Fruit fly (Drosophila melanogaster): ENCODE results near the gene Drak.

The Drak gene

DNA sequence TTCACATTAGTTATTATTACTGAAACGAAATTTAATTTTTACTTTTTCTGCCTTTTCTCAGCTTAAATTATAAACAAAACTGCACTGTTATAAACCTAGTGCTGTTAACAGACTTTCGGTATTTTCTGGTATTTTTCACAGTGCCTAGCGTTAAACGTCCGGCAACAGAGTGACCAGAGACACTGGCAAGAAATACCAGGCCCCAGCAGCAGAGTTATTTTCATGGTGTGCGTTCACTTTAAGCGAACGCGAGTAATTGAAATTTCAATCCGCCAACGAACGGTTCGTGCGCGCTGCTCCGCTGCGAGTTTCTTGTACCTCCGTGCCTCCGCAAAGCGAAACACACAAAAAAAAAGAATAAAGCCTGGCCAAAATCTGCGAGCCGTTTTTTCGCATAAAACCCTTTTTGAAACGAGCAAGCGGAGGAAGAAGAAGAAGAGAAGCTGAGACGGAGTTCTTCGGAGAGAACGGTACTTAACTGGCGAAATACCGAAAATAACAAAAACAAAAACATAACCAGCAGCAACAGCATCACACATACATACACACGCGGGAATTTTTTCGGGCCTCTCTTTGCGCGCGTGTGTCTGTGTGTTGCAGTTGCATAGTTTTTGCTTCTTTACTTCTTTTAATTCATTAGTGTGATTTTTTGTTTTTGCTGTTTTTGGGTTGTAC lies at the start of gene Drak:
Gene Drak (plus strand): TSS at position 220 of the 675 bp plus-strand sequence.
- TF ChIP-seq EcR (GFP tag; optimal IDR thresholded peaks at IDR 0.05) (peak; percentile 6), Snoo (tag; optimal IDR thresholded peaks at IDR 0.05) (no peak), CG17806 (tag; optimal IDR thresholded peaks at IDR 0.05) (no peak), CG8301 (tag; optimal IDR thresholded peaks at IDR 0.05) (no peak), CG13204 (GFP tag; optimal IDR thresholded peaks at IDR 0.05) (no peak), CG34367 (tag; optimal IDR thresholded peaks at IDR 0.05) (no peak), CG8159 (tag; optimal IDR thresholded peaks at IDR 0.05) (peak; percentile 8), CG9948 (tag; optimal IDR thresholded peaks at IDR 0.05) (no peak), D1 (tag; optimal IDR thresholded peaks at IDR 0.05) (no peak)

- peak; percentile 95 for TF ChIP-seq CG4496 (GFP tag; IDR thresholded peaks at IDR 0.05)
- peak; percentile 50 for TF ChIP-seq gl (tag; optimal IDR thresholded peaks at IDR 0.05)
- TF ChIP-seq CG32121 (GFP tag; IDR thresholded peaks at IDR 0.05), result peak; percentile 89
- peak; percentile 87 for TF ChIP-seq CG12605 (GFP tag; IDR thresholded peaks at IDR 0.05)
- no peak for TF ChIP-seq CG13204 (GFP tag; optimal IDR thresholded peaks at IDR 0.05)
- peak; percentile 69 for TF ChIP-seq CG15710 (tag; optimal IDR thresholded peaks at IDR 0.05)
- TF ChIP-seq CG10348 (GFP tag; IDR thresholded peaks at IDR 0.05), result peak; percentile 70; the same call in 1 of the 2 replicates
- TF ChIP-seq fd96Ca (GFP tag; IDR thresholded peaks at IDR 0.05), result peak; percentile 94
- TF ChIP-seq rn (GFP tag; IDR thresholded peaks at IDR 0.05), result 0 out of 2 replicates have a peak, but pooled peaks have one; percentile 45
- TF ChIP-seq EcR (GFP tag; optimal IDR thresholded peaks at IDR 0.05), result no peak
- TF ChIP-seq Ets98B (GFP tag; IDR thresholded peaks at IDR 0.05), result peak; percentile 87
- peak; percentile 62 for TF ChIP-seq CG17806 (tag; optimal IDR thresholded peaks at IDR 0.05)
- TF ChIP-seq Snoo (tag; optimal IDR thresholded peaks at IDR 0.05), result peak; percentile 76
- TF ChIP-seq CG14655 (GFP tag; optimal IDR thresholded peaks at IDR 0.05), result peak; percentile 76
- peak; percentile 72 for TF ChIP-seq CG34367 (tag; optimal IDR thresholded peaks at IDR 0.05)
- peak; percentile 68 for TF ChIP-seq CG8159 (tag; optimal IDR thresholded peaks at IDR 0.05)
- peak; percentile 76 for TF ChIP-seq Pif1B (GFP tag; optimal IDR thresholded peaks at IDR 0.05)
- TF ChIP-seq CG8301 (tag; optimal IDR thresholded peaks at IDR 0.05), result peak; percentile 68
- no peak for TF ChIP-seq D1 (tag; optimal IDR thresholded peaks at IDR 0.05)
- peak; percentile 66 for TF ChIP-seq CG9948 (tag; optimal IDR thresholded peaks at IDR 0.05)
- TF ChIP-seq Pif1A (GFP tag; optimal IDR thresholded peaks at IDR 0.05), result peak; percentile 75
Observed at dm6 chrX:11446792-11447405, 46.0 kb upstream of the Drak start.

DNA sequence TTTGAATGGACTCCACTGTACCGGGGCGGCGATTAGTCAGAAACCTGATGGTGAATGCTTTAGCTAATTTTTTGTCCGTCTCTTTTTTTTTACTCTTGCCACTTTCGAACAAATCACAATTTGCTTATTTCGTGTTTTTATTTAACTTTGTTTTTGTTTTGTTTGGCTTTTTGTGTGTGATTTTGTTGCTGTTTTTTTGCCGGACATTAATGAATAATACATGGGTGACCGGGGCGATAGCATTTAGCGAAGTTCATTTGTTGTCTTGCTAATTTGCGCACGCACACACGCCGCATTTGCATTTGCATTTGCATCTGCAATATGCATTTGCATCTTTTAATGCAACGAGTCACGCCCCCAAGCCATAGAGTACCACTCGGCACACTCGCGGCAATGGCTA lies 44.3 kb upstream of the Drak start:
- no peak for TF ChIP-seq Pif1A (GFP tag; optimal IDR thresholded peaks at IDR 0.05)
- no peak for TF ChIP-seq CG34367 (tag; optimal IDR thresholded peaks at IDR 0.05)
- 0 out of 2 replicates have a peak, but pooled peaks have one; percentile 27 for TF ChIP-seq Ets98B (GFP tag; IDR thresholded peaks at IDR 0.05)
- no peak for TF ChIP-seq CG17806 (tag; optimal IDR thresholded peaks at IDR 0.05)
- no peak for TF ChIP-seq CG32121 (GFP tag; IDR thresholded peaks at IDR 0.05)
- no peak; the same call in 1 of the 2 replicates for TF ChIP-seq CG12605 (GFP tag; IDR thresholded peaks at IDR 0.05)
- no peak for TF ChIP-seq CG10348 (GFP tag; IDR thresholded peaks at IDR 0.05)
- TF ChIP-seq EcR (GFP tag; optimal IDR thresholded peaks at IDR 0.05), result no peak

DNA sequence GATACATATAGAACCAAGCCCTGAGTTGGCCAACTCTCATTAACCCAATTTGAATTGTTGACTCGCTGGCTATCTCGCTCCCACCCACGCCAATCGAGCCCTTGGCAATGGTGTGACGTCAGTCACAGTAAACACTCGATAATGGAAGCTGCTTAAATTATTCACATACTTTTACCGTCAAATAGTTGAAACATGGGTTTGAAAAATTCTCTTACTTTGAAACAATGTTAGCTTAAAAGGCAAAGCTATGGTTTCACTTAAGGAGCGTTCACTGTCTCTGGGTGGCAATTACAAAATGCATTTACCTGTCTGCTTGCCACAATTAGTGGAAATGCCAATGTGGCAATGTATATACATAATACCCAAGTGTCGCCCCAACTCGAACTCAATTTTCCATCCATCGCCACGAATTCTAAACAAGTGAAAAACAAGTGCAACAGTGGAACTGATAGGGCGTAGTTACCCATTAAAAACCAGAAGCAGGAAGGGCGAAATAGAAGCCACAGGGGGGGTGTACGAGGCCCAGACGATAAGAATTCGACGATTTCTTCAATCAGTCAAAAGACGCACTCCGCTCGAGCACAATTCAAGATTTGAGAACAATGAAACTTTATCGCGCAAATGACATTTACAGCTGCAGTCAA lies 43.3 kb upstream of the Drak start:
- TF ChIP-seq CG17806 (tag; optimal IDR thresholded peaks at IDR 0.05), result peak; percentile 5
- TF ChIP-seq rn (GFP tag; IDR thresholded peaks at IDR 0.05), result no peak
- TF ChIP-seq CG34367 (tag; optimal IDR thresholded peaks at IDR 0.05), result peak; percentile 24
- peak; percentile 51 for TF ChIP-seq CG14655 (GFP tag; optimal IDR thresholded peaks at IDR 0.05)
- peak; percentile 82 for TF ChIP-seq CG4496 (GFP tag; IDR thresholded peaks at IDR 0.05)
- TF ChIP-seq D1 (tag; optimal IDR thresholded peaks at IDR 0.05), result no peak
- TF ChIP-seq CG9948 (tag; optimal IDR thresholded peaks at IDR 0.05), result peak; percentile 24
- TF ChIP-seq CG8301 (tag; optimal IDR thresholded peaks at IDR 0.05), result peak; percentile 40
- peak; percentile 46; the same call in 1 of the 2 replicates for TF ChIP-seq CG12605 (GFP tag; IDR thresholded peaks at IDR 0.05)
- peak; percentile 61; the same call in 1 of the 2 replicates for TF ChIP-seq CG32121 (GFP tag; IDR thresholded peaks at IDR 0.05)
- no peak for TF ChIP-seq CG13204 (GFP tag; optimal IDR thresholded peaks at IDR 0.05)
- TF ChIP-seq gl (tag; optimal IDR thresholded peaks at IDR 0.05), result no peak
- TF ChIP-seq CG8159 (tag; optimal IDR thresholded peaks at IDR 0.05), result peak; percentile 38
- TF ChIP-seq EcR (GFP tag; optimal IDR thresholded peaks at IDR 0.05), result no peak
- TF ChIP-seq Pif1A (GFP tag; optimal IDR thresholded peaks at IDR 0.05), result peak; percentile 55
- TF ChIP-seq Snoo (tag; optimal IDR thresholded peaks at IDR 0.05), result peak; percentile 75
- TF ChIP-seq Pif1B (GFP tag; optimal IDR thresholded peaks at IDR 0.05), result peak; percentile 12
- TF ChIP-seq CG15710 (tag; optimal IDR thresholded peaks at IDR 0.05), result peak; percentile 51
- peak; percentile 63 for TF ChIP-seq Ets98B (GFP tag; IDR thresholded peaks at IDR 0.05)
- no peak for TF ChIP-seq CG10348 (GFP tag; IDR thresholded peaks at IDR 0.05)
- TF ChIP-seq fd96Ca (GFP tag; IDR thresholded peaks at IDR 0.05), result peak; percentile 62; the same call in 2 of the 3 replicates

dm6 chrX:11450406-11450805 lies 42.5 kb upstream of the Drak start:
- TF ChIP-seq D1 (tag; optimal IDR thresholded peaks at IDR 0.05) (no peak), gl (tag; optimal IDR thresholded peaks at IDR 0.05) (no peak), Snoo (tag; optimal IDR thresholded peaks at IDR 0.05) (no peak), CG8159 (tag; optimal IDR thresholded peaks at IDR 0.05) (no peak), CG32121 (GFP tag; IDR thresholded peaks at IDR 0.05) (no peak), CG34367 (tag; optimal IDR thresholded peaks at IDR 0.05) (no peak), rn (GFP tag; IDR thresholded peaks at IDR 0.05) (no peak), CG12605 (GFP tag; IDR thresholded peaks at IDR 0.05) (no peak)
